Worm (Caenorhabditis elegans): Measurements from ENCODE around the gene mlc-3.

DNA sequence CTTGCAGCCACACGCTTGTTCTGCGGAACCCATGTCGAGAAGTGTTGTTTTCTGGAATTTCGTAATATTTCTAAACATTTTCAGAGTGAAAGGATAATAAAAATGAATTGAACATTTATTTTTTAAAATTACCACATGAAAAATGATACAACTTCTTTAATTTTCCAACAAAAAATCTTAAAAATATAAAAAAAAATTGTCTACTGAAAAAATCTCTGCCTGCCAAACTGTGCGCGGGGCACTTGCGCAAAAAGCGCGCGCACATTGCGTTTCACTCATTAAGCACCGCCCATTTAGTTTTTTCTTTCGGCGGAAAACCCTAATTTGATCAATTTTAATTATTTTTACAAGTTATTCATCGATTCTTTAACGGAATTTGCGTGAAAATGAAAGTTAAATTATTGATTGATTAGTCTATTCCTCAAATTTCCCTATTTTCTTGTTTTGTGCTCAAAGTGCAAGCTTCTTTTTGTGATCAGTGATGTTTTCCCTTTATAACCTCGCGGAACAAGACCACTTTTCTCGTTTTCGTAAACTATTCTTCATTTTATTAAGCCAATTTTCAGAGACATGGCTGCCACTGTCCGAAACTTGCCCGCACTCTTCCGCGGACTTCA is 9.8 kb upstream of the mlc-3 start, which contains the start of the genes nmad-1 and hach-1:
- TF ChIP-seq zag-1 (tag; optimal IDR thresholded peaks at IDR 0.05) = no peak
- no peak for TF ChIP-seq elt-3 (tag; optimal IDR thresholded peaks at IDR 0.05)
- no peak for TF ChIP-seq ceh-82 (tag; optimal IDR thresholded peaks at IDR 0.05)
- TF ChIP-seq unc-62 (GFP tag; optimal IDR thresholded peaks at IDR 0.05) = no peak
- TF ChIP-seq nhr-237 (tag; optimal IDR thresholded peaks at IDR 0.05) = no peak
- peak; percentile 47 for TF ChIP-seq snpc-4 (tag; optimal IDR thresholded peaks at IDR 0.05)
- TF ChIP-seq mab-5 (tag; optimal IDR thresholded peaks at IDR 0.05) = peak; percentile 69
- TF ChIP-seq nhr-77 (tag; optimal IDR thresholded peaks at IDR 0.05) = no peak
- peak; percentile 39 for TF ChIP-seq blmp-1 (tag; optimal IDR thresholded peaks at IDR 0.05; ENCODE audit: insufficient read depth)
- peak; percentile 76 for TF ChIP-seq skn-1 (tag; optimal IDR thresholded peaks at IDR 0.05)
- no peak for TF ChIP-seq R02D3.7 (tag; optimal IDR thresholded peaks at IDR 0.05)
- no peak for TF ChIP-seq unc-39 (tag; optimal IDR thresholded peaks at IDR 0.05)
- TF ChIP-seq nhr-21 (tag; optimal IDR thresholded peaks at IDR 0.05) = peak; percentile 14
- TF ChIP-seq aly-2 (tag; optimal IDR thresholded peaks at IDR 0.05) = no peak
